Fruit fly (Drosophila melanogaster) whole organism, embryonic: ENCODE measurements around the gene Shc.

ENCODE experiments used
- Adf1 ChIP-seq: fragments of 200-800 bp; sonication (Bioruptor generic); IDR thresholded peaks from 2 replicates; pipeline ENCODE4 v1.3.6; 2022; ENCODE audit warnings: missing biosample characterization, missing genetic modification characterization
- Awh ChIP-seq: fragments of 200-800 bp; sonication (Bioruptor generic); IDR thresholded peaks from 2 replicates; pipeline ENCODE4, ENCODE4 v1.3.6; 2022; ENCODE audit warnings: missing biosample characterization, missing genetic modification characterization
- Bgb ChIP-seq: fragments of 200-800 bp; sonication (Bioruptor generic); IDR thresholded peaks from 2 replicates; pipeline ENCODE4 v1.3.6; 2022; ENCODE audit warnings: missing biosample characterization, missing genetic modification characterization; ENCODE audit not compliant: partially characterized antibody
- CG10366 ChIP-seq: fragments of 200-800 bp; sonication (Bioruptor generic); IDR thresholded peaks from 2 replicates; pipeline ENCODE4 v1.3.6; 2022; ENCODE audit warnings: missing biosample characterization, missing genetic modification characterization
- CG10565 ChIP-seq: fragments of 200-800 bp; sonication (Bioruptor generic); optimal IDR thresholded peaks from 3 replicates; lab custom pipeline; 2016; ENCODE audit warnings: missing biosample characterization, mild to moderate bottlenecking, missing genetic modification characterization
- CG11696 ChIP-seq: fragments of 200-800 bp; sonication (Bioruptor generic); IDR thresholded peaks from 2 replicates; pipeline ENCODE4 v1.3.6; 2022; ENCODE audit warnings: missing biosample characterization, missing genetic modification characterization
- CG12071 ChIP-seq: fragments of 200-800 bp; sonication (Bioruptor generic); optimal IDR thresholded peaks from 3 replicates; lab custom pipeline; 2018; ENCODE audit warnings: missing biosample characterization, mild to moderate bottlenecking, missing genetic modification characterization
- CG13894 ChIP-seq: fragments of 200-800 bp; sonication (Bioruptor generic); optimal IDR thresholded peaks from 3 replicates; lab custom pipeline; 2018; ENCODE audit warnings: missing biosample characterization, mild to moderate bottlenecking, missing genetic modification characterization, moderate library complexity
- CG14710 ChIP-seq: fragments of 200-800 bp; sonication (Bioruptor generic); optimal IDR thresholded peaks from 3 replicates; lab custom pipeline; 2019; ENCODE audit warnings: missing biosample characterization, mild to moderate bottlenecking, missing genetic modification characterization, moderate library complexity
- CG17612 ChIP-seq: fragments of 200-800 bp; sonication (Bioruptor generic); IDR thresholded peaks from 2 replicates; pipeline ENCODE4 v1.3.6; 2022; ENCODE audit warnings: missing biosample characterization, missing genetic modification characterization
- CG32767 ChIP-seq: fragments of 200-800 bp; sonication (Bioruptor generic); IDR thresholded peaks from 2 replicates; pipeline ENCODE4 v1.3.6; 2022; ENCODE audit warnings: missing biosample characterization, missing genetic modification characterization
- CG42726 ChIP-seq: fragments of 200-800 bp; sonication (Bioruptor generic); IDR thresholded peaks from 2 replicates; pipeline ENCODE4 v1.3.6; 2022; ENCODE audit warnings: missing biosample characterization, missing genetic modification characterization; ENCODE audit not compliant: partially characterized antibody
- CG4854 ChIP-seq: fragments of 200-800 bp; sonication (Bioruptor generic); optimal IDR thresholded peaks from 2 replicates; lab custom pipeline; 2016; ENCODE audit warnings: missing biosample characterization, missing genetic modification characterization, inconsistent platforms
- CG8290 ChIP-seq, 3 experiments: fragments of 200-800 bp; sonication (Bioruptor generic); optimal IDR thresholded peaks; 2 replicates each; lab custom pipeline; 2016 to 2019; ENCODE audit warnings: missing biosample characterization in 3 of 3, missing genetic modification characterization in 3 of 3, mild to moderate bottlenecking in 2 of 3, moderate library complexity in 1 of 3
- CG8359 ChIP-seq: fragments of 200-800 bp; sonication (Bioruptor generic); optimal IDR thresholded peaks from 2 replicates; lab custom pipeline; 2017; ENCODE audit warnings: missing biosample characterization, mild to moderate bottlenecking, missing genetic modification characterization, borderline replicate concordance
- Doc2 ChIP-seq: fragments of 200-800 bp; sonication (Bioruptor generic); IDR thresholded peaks from 2 replicates; pipeline ENCODE4 v1.3.6; 2022; ENCODE audit warnings: missing biosample characterization, missing genetic modification characterization
- Fer1 ChIP-seq: fragments of 200-800 bp; sonication (Bioruptor generic); optimal IDR thresholded peaks from 2 replicates; lab custom pipeline; 2017; ENCODE audit warnings: missing biosample characterization, mild to moderate bottlenecking, missing genetic modification characterization
- Gug ChIP-seq: fragments of 200-800 bp; sonication (Bioruptor generic); IDR thresholded peaks from 4 replicates; pipeline ENCODE4 v1.3.6; 2022; ENCODE audit warnings: missing biosample characterization, missing genetic modification characterization
- Hey ChIP-seq: fragments of 200-800 bp; sonication (Bioruptor generic); optimal IDR thresholded peaks from 3 replicates; lab custom pipeline; 2018; ENCODE audit warnings: missing biosample characterization, mild to moderate bottlenecking, missing genetic modification characterization
- HmgD ChIP-seq: fragments of 200-800 bp; sonication (Bioruptor generic); optimal IDR thresholded peaks from 3 replicates; lab custom pipeline; 2016; ENCODE audit warnings: missing biosample characterization, missing genetic modification characterization
- Hmr ChIP-seq: fragments of 200-800 bp; sonication (Bioruptor generic); optimal IDR thresholded peaks from 3 replicates; lab custom pipeline; 2017; ENCODE audit warnings: mild to moderate bottlenecking, missing biosample characterization, missing genetic modification reagents, missing genetic modification characterization
- Neu2 ChIP-seq: fragments of 200-800 bp; sonication (Bioruptor generic); optimal IDR thresholded peaks from 3 replicates; lab custom pipeline; 2016; ENCODE audit warnings: missing biosample characterization, missing genetic modification characterization, borderline replicate concordance
- NfI ChIP-seq: fragments of 200-800 bp; sonication (Bioruptor generic); optimal IDR thresholded peaks from 3 replicates; lab custom pipeline; 2018; ENCODE audit warnings: missing biosample characterization, mild to moderate bottlenecking, missing genetic modification characterization, moderate library complexity
- Poxn ChIP-seq: fragments of 200-800 bp; sonication (Bioruptor generic); IDR thresholded peaks from 2 replicates; pipeline ENCODE4 v1.3.6; 2022; ENCODE audit warnings: missing biosample characterization, missing genetic modification characterization
- Spps ChIP-seq: fragments of 200-800 bp; sonication (Bioruptor generic); optimal IDR thresholded peaks from 2 replicates; lab custom pipeline; 2018; ENCODE audit warnings: missing biosample characterization, mild to moderate bottlenecking, missing genetic modification characterization
- Sry-δ ChIP-seq: fragments of 200-800 bp; sonication (Bioruptor generic); optimal IDR thresholded peaks from 2 replicates; lab custom pipeline; 2016; ENCODE audit warnings: missing biosample characterization, missing genetic modification characterization
- Stat92E ChIP-seq, 3 experiments: fragments of >200 bp in 2 of 3; fragments of 200-800 bp in 1 of 3; sonication (Bioruptor generic) in 1 of 3; optimal IDR thresholded peaks; 2 replicates each; lab custom pipeline; 2017 to 2019; ENCODE audit warnings: missing biosample characterization in 3 of 3, missing genetic modification characterization in 3 of 3, mild to moderate bottlenecking in 1 of 3, moderate library complexity in 1 of 3
- Tbp ChIP-seq: fragments of >200 bp; optimal IDR thresholded peaks from 2 replicates; lab custom pipeline; 2018; ENCODE audit warnings: missing biosample characterization, missing genetic modification characterization
- ac ChIP-seq: fragments of 200-800 bp; sonication (Bioruptor generic); optimal IDR thresholded peaks from 3 replicates; lab custom pipeline; 2017; ENCODE audit warnings: missing biosample characterization, mild to moderate bottlenecking, missing genetic modification characterization
- cato ChIP-seq: fragments of 200-800 bp; sonication (Bioruptor generic); optimal IDR thresholded peaks from 2 replicates; lab custom pipeline; 2016; ENCODE audit warnings: missing biosample characterization, missing genetic modification characterization, borderline replicate concordance
- chif ChIP-seq, 2 experiments: fragments of 200-800 bp; sonication (Bioruptor generic); optimal IDR thresholded peaks; 3 replicates each; lab custom pipeline; 2016; ENCODE audit warnings: missing biosample characterization in 2 of 2, missing genetic modification characterization in 2 of 2
- crol ChIP-seq: fragments of 200-800 bp; sonication (Bioruptor generic); IDR thresholded peaks from 2 replicates; pipeline ENCODE4 v1.3.6; 2022; ENCODE audit warnings: missing biosample characterization, missing genetic modification characterization
- gem ChIP-seq: fragments of 200-800 bp; sonication (Bioruptor generic); optimal IDR thresholded peaks from 2 replicates; lab custom pipeline; 2019; ENCODE audit warnings: missing biosample characterization, mild to moderate bottlenecking, missing genetic modification characterization, moderate library complexity
- gt ChIP-seq: fragments of 200-800 bp; sonication (Bioruptor generic); IDR thresholded peaks from 2 replicates; pipeline ENCODE4 v1.3.6; 2022; ENCODE audit warnings: missing biosample characterization, missing genetic modification characterization
- ham ChIP-seq: fragments of 200-800 bp; sonication (Bioruptor generic); IDR thresholded peaks from 2 replicates; pipeline ENCODE4 v1.3.6; 2022; ENCODE audit warnings: missing biosample characterization, missing genetic modification characterization
- hkb ChIP-seq, 2 experiments: fragments of 200-800 bp in 1 of 2; fragments of >200 bp in 1 of 2; sonication (Bioruptor generic) in 1 of 2; IDR thresholded peaks in 1 of 2; optimal IDR thresholded peaks in 1 of 2; 2 replicates each; pipeline versions ENCODE4 v1.3.6 to Lab custom; 2017 to 2022; ENCODE audit warnings: missing biosample characterization in 1 of 2, missing genetic modification characterization in 1 of 2
- kah ChIP-seq: fragments of 200-800 bp; sonication (Bioruptor generic); optimal IDR thresholded peaks from 2 replicates; lab custom pipeline; 2018; ENCODE audit warnings: missing biosample characterization, mild to moderate bottlenecking, missing genetic modification characterization
- maf-S ChIP-seq: fragments of 200-800 bp; sonication (Bioruptor generic); optimal IDR thresholded peaks from 2 replicates; lab custom pipeline; 2016; ENCODE audit warnings: missing biosample characterization, missing genetic modification characterization
- nerfin-2 ChIP-seq: fragments of 200-800 bp; sonication (Bioruptor generic); IDR thresholded peaks from 2 replicates; pipeline ENCODE4 v1.3.6; 2022; ENCODE audit warnings: missing biosample characterization, missing genetic modification characterization; ENCODE audit not compliant: partially characterized antibody
- pfk ChIP-seq: fragments of 200-800 bp; sonication (Bioruptor generic); optimal IDR thresholded peaks from 2 replicates; lab custom pipeline; 2018; ENCODE audit warnings: missing biosample characterization, mild to moderate bottlenecking, missing genetic modification characterization, moderate library complexity
- pho ChIP-seq: fragments of 200-800 bp; sonication (Bioruptor generic); optimal IDR thresholded peaks from 2 replicates; lab custom pipeline; 2016; ENCODE audit warnings: missing biosample characterization, missing genetic modification characterization
- pnt ChIP-seq: fragments of 200-800 bp; sonication (Bioruptor generic); optimal IDR thresholded peaks from 3 replicates; lab custom pipeline; 2016; ENCODE audit warnings: missing biosample characterization, missing genetic modification characterization
- pzg ChIP-seq: fragments of 200-800 bp; sonication (Bioruptor generic); optimal IDR thresholded peaks from 3 replicates; lab custom pipeline; 2018; ENCODE audit warnings: missing biosample characterization, mild to moderate bottlenecking, missing genetic modification characterization, moderate library complexity
- sna ChIP-seq: fragments of 200-800 bp; sonication (Bioruptor generic); IDR thresholded peaks from 2 replicates; pipeline ENCODE4 v1.3.6; 2022; ENCODE audit warnings: missing biosample characterization, missing genetic modification characterization; ENCODE audit not compliant: partially characterized antibody
- trem ChIP-seq: fragments of 200-800 bp; optimal IDR thresholded peaks from 3 replicates; lab custom pipeline; 2019; ENCODE audit warnings: missing biosample characterization, mild to moderate bottlenecking, missing genetic modification characterization, moderate library complexity
- tup ChIP-seq: fragments of 200-800 bp; sonication (Bioruptor generic); optimal IDR thresholded peaks from 2 replicates; lab custom pipeline; 2016; ENCODE audit warnings: missing biosample characterization, mild to moderate bottlenecking, missing genetic modification characterization, moderate library complexity
- wek ChIP-seq: fragments of 200-800 bp; sonication (Bioruptor generic); optimal IDR thresholded peaks from 3 replicates; lab custom pipeline; 2018; ENCODE audit warnings: missing biosample characterization, mild to moderate bottlenecking, missing genetic modification characterization, moderate library complexity

Shc gene

dm6 chr3L:9410754-9411423, 15.9 kb upstream of the Shc start, which contains the start of the genes CG4022 and Cpsf5 (continued):
- TF ChIP-seq Stat92E (GFP tag; optimal IDR thresholded peaks at IDR 0.05; lab: Kevin White, UChicago) (peak in 1 of 3 experiments; percentile 73), CG10366 (GFP tag; lab: Robert Waterston, UW) (peak; percentile 86), NfI (GFP tag; lab: Kevin White, UChicago) (peak; percentile 87), CG13894 (tag; lab: Kevin White, UChicago) (no peak), CG4854 (GFP tag; lab: Kevin White, UChicago) (peak; percentile 62), CG32767 (GFP tag; lab: Robert Waterston, UW) (peak; percentile 91), HmgD (GFP tag; lab: Kevin White, UChicago) (no peak), maf-S (GFP tag; lab: Kevin White, UChicago) (peak; percentile 49), gt (GFP tag; lab: Robert Waterston, UW) (peak; percentile 40; the same call in 1 of the 2 replicates), pnt (GFP tag; lab: Kevin White, UChicago) (peak; percentile 51), CG11696 (GFP tag; lab: Robert Waterston, UW) (peak; percentile 61), Neu2 (GFP tag; lab: Kevin White, UChicago) (no peak), nerfin-2 (no peak), pzg (GFP tag; lab: Kevin White, UChicago) (peak; percentile 82), sna (GFP tag; lab: Robert Waterston, UW) (no peak), ham (GFP tag; lab: Robert Waterston, UW) (peak; percentile 52; the same call in 1 of the 2 replicates), chif (GFP tag; optimal IDR thresholded peaks at IDR 0.05; lab: Kevin White, UChicago) (peak; percentile 63 to 70), CG8359 (GFP tag; lab: Kevin White, UChicago) (no peak), Awh (GFP tag; lab: Robert Waterston, UW) (peak; percentile 62; the same call in 1 of the 2 replicates), trem (tag; lab: Kevin White, UChicago) (peak; percentile 85), Bgb (peak; percentile 23; the same call in 1 of the 2 replicates), wek (GFP tag; lab: Kevin White, UChicago) (no peak), Adf1 (peak; percentile 61; the same call in 1 of the 2 replicates), Sry-δ (GFP tag; lab: Kevin White, UChicago) (peak; percentile 42), hkb (optimal IDR thresholded peaks at IDR 0.05; lab: Kevin White, UChicago) (no peak), hkb (GFP tag; IDR thresholded peaks at IDR 0.05; lab: Robert Waterston, UW) (peak; percentile 87), Hmr (GFP tag; lab: Kevin White, UChicago) (peak; percentile 85), pfk (GFP tag; lab: Kevin White, UChicago) (no peak), CG14710 (tag; lab: Kevin White, UChicago) (peak; percentile 90), Doc2 (GFP tag; lab: Robert Waterston, UW) (no peak), CG10565 (GFP tag; lab: Kevin White, UChicago) (no peak), Fer1 (GFP tag; lab: Kevin White, UChicago) (peak; percentile 82), CG12071 (GFP tag; lab: Kevin White, UChicago) (peak; percentile 27), tup (peak; percentile 41), kah (GFP tag; lab: Kevin White, UChicago) (peak; percentile 22), CG17612 (GFP tag; lab: Robert Waterston, UW) (no peak), pho (GFP tag; lab: Kevin White, UChicago) (peak; percentile 67), Spps (tag; lab: Kevin White, UChicago) (peak; percentile 67), cato (GFP tag; lab: Kevin White, UChicago) (peak; percentile 54), gem (tag; lab: Kevin White, UChicago) (peak; percentile 93), CG8290 (GFP tag; optimal IDR thresholded peaks at IDR 0.05; lab: Kevin White, UChicago) (peak; percentile 80), CG8290 (tag; optimal IDR thresholded peaks at IDR 0.05; lab: Kevin White, UChicago) (peak; percentile 31 to 35), ac (peak; percentile 20), Tbp (no peak), CG42726 (GFP tag; lab: Robert Waterston, UW) (no peak), Hey (tag; lab: Kevin White, UChicago) (no peak), Gug (GFP tag; lab: Robert Waterston, UW) (peak; percentile 58; the same call in 3 of the 4 replicates), crol (no peak), Poxn (GFP tag; lab: Robert Waterston, UW) (peak; percentile 56; the same call in 1 of the 2 replicates)
